Fruit fly (Drosophila melanogaster): ENCODE data around the gene Art4.

The Art4 gene

dm6 chr3R:9939333-9939979 is 46.4 kb downstream of the Art4 start:
- TF ChIP-seq fd96Ca (GFP tag; IDR thresholded peaks at IDR 0.05) (no peak), Pif1A (GFP tag; optimal IDR thresholded peaks at IDR 0.05) (no peak), CG32121 (GFP tag; IDR thresholded peaks at IDR 0.05) (no peak)

dm6 chr3R:9938495-9938894 is 47.4 kb downstream of the Art4 start:
- TF ChIP-seq CG8301 (tag; optimal IDR thresholded peaks at IDR 0.05) (peak; percentile 56), CG13204 (GFP tag; optimal IDR thresholded peaks at IDR 0.05) (no peak), rn (GFP tag; IDR thresholded peaks at IDR 0.05) (no peak), CG4496 (GFP tag; IDR thresholded peaks at IDR 0.05) (peak; percentile 59), EcR (GFP tag; optimal IDR thresholded peaks at IDR 0.05) (no peak), Ets98B (GFP tag; IDR thresholded peaks at IDR 0.05) (peak; percentile 35; the same call in 1 of the 2 replicates), CG12605 (GFP tag; IDR thresholded peaks at IDR 0.05) (no peak), CG14655 (GFP tag; optimal IDR thresholded peaks at IDR 0.05) (peak; percentile 75), Snoo (tag; optimal IDR thresholded peaks at IDR 0.05) (no peak), Pif1B (GFP tag; optimal IDR thresholded peaks at IDR 0.05) (peak; percentile 30), CG9948 (tag; optimal IDR thresholded peaks at IDR 0.05) (peak; percentile 31), D1 (tag; optimal IDR thresholded peaks at IDR 0.05) (no peak), CG34367 (tag; optimal IDR thresholded peaks at IDR 0.05) (peak; percentile 11), gl (tag; optimal IDR thresholded peaks at IDR 0.05) (no peak), CG32121 (GFP tag; IDR thresholded peaks at IDR 0.05) (no peak), Pif1A (GFP tag; optimal IDR thresholded peaks at IDR 0.05) (no peak), fd96Ca (GFP tag; IDR thresholded peaks at IDR 0.05) (peak; percentile 74), CG17806 (tag; optimal IDR thresholded peaks at IDR 0.05) (peak; percentile 35), CG10348 (GFP tag; IDR thresholded peaks at IDR 0.05) (no peak), CG8159 (tag; optimal IDR thresholded peaks at IDR 0.05) (peak; percentile 11), CG15710 (tag; optimal IDR thresholded peaks at IDR 0.05) (peak; percentile 13)

- TF ChIP-seq CG17806 (tag; optimal IDR thresholded peaks at IDR 0.05), result no peak
- no peak for TF ChIP-seq CG13204 (GFP tag; optimal IDR thresholded peaks at IDR 0.05)
- TF ChIP-seq CG32121 (GFP tag; IDR thresholded peaks at IDR 0.05), result no peak
- TF ChIP-seq D1 (tag; optimal IDR thresholded peaks at IDR 0.05), result no peak
- TF ChIP-seq CG8159 (tag; optimal IDR thresholded peaks at IDR 0.05), result no peak
- no peak for TF ChIP-seq CG34367 (tag; optimal IDR thresholded peaks at IDR 0.05)
- TF ChIP-seq Pif1A (GFP tag; optimal IDR thresholded peaks at IDR 0.05), result no peak
- no peak for TF ChIP-seq CG15710 (tag; optimal IDR thresholded peaks at IDR 0.05)
Measured at dm6 chr3R:9937605-9938004, 48.3 kb downstream of the Art4 start.

dm6 chr3R:9937176-9937575 is 48.7 kb downstream of the Art4 start:
- TF ChIP-seq CG14655 (GFP tag; optimal IDR thresholded peaks at IDR 0.05) (peak; percentile 49), CG12605 (GFP tag; IDR thresholded peaks at IDR 0.05) (no peak), CG8301 (tag; optimal IDR thresholded peaks at IDR 0.05) (peak; percentile 27)

dm6 chr3R:9934863-9935262 is 51.0 kb downstream of the Art4 start:
- TF ChIP-seq gl (tag; optimal IDR thresholded peaks at IDR 0.05) (no peak), rn (GFP tag; IDR thresholded peaks at IDR 0.05) (0 out of 2 replicates have a peak, but pooled peaks have one; percentile 38), CG32121 (GFP tag; IDR thresholded peaks at IDR 0.05) (peak; percentile 73), CG8301 (tag; optimal IDR thresholded peaks at IDR 0.05) (peak; percentile 72), CG17806 (tag; optimal IDR thresholded peaks at IDR 0.05) (peak; percentile 40), Pif1B (GFP tag; optimal IDR thresholded peaks at IDR 0.05) (peak; percentile 13), CG12605 (GFP tag; IDR thresholded peaks at IDR 0.05) (no peak), CG8159 (tag; optimal IDR thresholded peaks at IDR 0.05) (peak; percentile 49), fd96Ca (GFP tag; IDR thresholded peaks at IDR 0.05) (peak; percentile 69; the same call in 2 of the 3 replicates), D1 (tag; optimal IDR thresholded peaks at IDR 0.05) (no peak), CG4496 (GFP tag; IDR thresholded peaks at IDR 0.05) (peak; percentile 90), CG9948 (tag; optimal IDR thresholded peaks at IDR 0.05) (peak; percentile 27), CG14655 (GFP tag; optimal IDR thresholded peaks at IDR 0.05) (peak; percentile 71), EcR (GFP tag; optimal IDR thresholded peaks at IDR 0.05) (no peak), Ets98B (GFP tag; IDR thresholded peaks at IDR 0.05) (peak; percentile 78), CG15710 (tag; optimal IDR thresholded peaks at IDR 0.05) (no peak), Snoo (tag; optimal IDR thresholded peaks at IDR 0.05) (peak; percentile 57), Pif1A (GFP tag; optimal IDR thresholded peaks at IDR 0.05) (peak; percentile 32), CG10348 (GFP tag; IDR thresholded peaks at IDR 0.05) (0 out of 2 replicates have a peak, but pooled peaks have one; percentile 44)

dm6 chr3R:9933956-9934733 is 51.7 kb downstream of the Art4 start:
- TF ChIP-seq CG12605 (GFP tag; IDR thresholded peaks at IDR 0.05), result no peak
- TF ChIP-seq Pif1B (GFP tag; optimal IDR thresholded peaks at IDR 0.05), result no peak
- no peak for TF ChIP-seq rn (GFP tag; IDR thresholded peaks at IDR 0.05)
- no peak for TF ChIP-seq Snoo (tag; optimal IDR thresholded peaks at IDR 0.05)
- no peak for TF ChIP-seq CG8301 (tag; optimal IDR thresholded peaks at IDR 0.05)
- TF ChIP-seq CG8159 (tag; optimal IDR thresholded peaks at IDR 0.05), result no peak
- no peak for TF ChIP-seq EcR (GFP tag; optimal IDR thresholded peaks at IDR 0.05)
- no peak for TF ChIP-seq CG15710 (tag; optimal IDR thresholded peaks at IDR 0.05)
- TF ChIP-seq CG17806 (tag; optimal IDR thresholded peaks at IDR 0.05), result no peak
